Worm (Caenorhabditis elegans): Measurements from ENCODE around the gene fzy-1.

- no peak for TF ChIP-seq gei-17 (GFP tag; optimal IDR thresholded peaks at IDR 0.05)
- no peak for TF ChIP-seq madf-10 (tag; optimal IDR thresholded peaks at IDR 0.05)
- TF ChIP-seq dpff-1 (tag; optimal IDR thresholded peaks at IDR 0.05): no peak
- no peak for TF ChIP-seq B0035.1 (tag; optimal IDR thresholded peaks at IDR 0.05)
- TF ChIP-seq B0336.3 (GFP tag; IDR thresholded peaks at IDR 0.05): no peak
- no peak for TF ChIP-seq snpc-4 (GFP tag; optimal IDR thresholded peaks at IDR 0.05)
- TF ChIP-seq snpc-4 (tag; optimal IDR thresholded peaks at IDR 0.05): no peak
- TF ChIP-seq F49E8.2 (tag; optimal IDR thresholded peaks at IDR 0.05; ENCODE audit: insufficient read depth): no peak
These were observed 27.3 kb downstream of the fzy-1 start, which contains the start of gene ZK177.1 for ce11 chrII:5527841-5528240.

Measured in whole organism, young adult.